Worm (Caenorhabditis elegans): ENCODE measurements around the gene pph-1.

Gene pph-1

DNA sequence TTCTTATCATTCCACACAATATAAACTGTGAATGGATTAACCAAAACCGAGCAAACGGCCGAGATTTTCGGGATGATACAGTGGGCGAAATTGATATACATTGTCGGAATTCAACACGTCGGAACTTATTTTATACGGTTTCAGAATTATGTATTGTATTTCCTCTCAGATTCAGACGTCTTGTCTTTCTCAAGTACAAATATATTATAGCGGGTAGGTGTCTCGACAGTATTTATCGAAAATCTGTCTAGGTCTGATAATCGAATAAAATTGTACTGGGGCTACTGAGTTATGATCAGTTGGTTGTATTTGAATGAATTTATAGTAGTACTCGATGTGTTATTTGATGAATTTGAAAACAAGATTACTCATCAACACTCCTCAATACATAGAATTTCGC, 41.3 kb downstream of the pph-1 start, which contains the start of gene srj-22:
TSS of gene srj-22 (minus strand) at position 101 of the 400 bp plus-strand sequence.
- TF ChIP-seq athp-1 (tag; optimal IDR thresholded peaks at IDR 0.05) (no peak), F57A8.1 (GFP tag; optimal IDR thresholded peaks at IDR 0.05) (no peak), lir-1 (GFP tag; conservative IDR thresholded peaks at IDR 0.05) (no peak), lin-54 (GFP tag; optimal IDR thresholded peaks at IDR 0.05) (no peak), dpff-1 (tag; optimal IDR thresholded peaks at IDR 0.05) (no peak), ztf-22 (GFP tag; optimal IDR thresholded peaks at IDR 0.05) (no peak), hlh-26 (GFP tag; conservative IDR thresholded peaks at IDR 0.05) (no peak), ztf-3 (GFP tag; optimal IDR thresholded peaks at IDR 0.05) (no peak), unc-130 (GFP tag; optimal IDR thresholded peaks at IDR 0.05) (no peak), tbx-9 (tag; optimal IDR thresholded peaks at IDR 0.05; ENCODE audit: borderline replicate concordance) (no peak), ceh-58 (GFP tag; IDR thresholded peaks at IDR 0.05) (no peak), Y53G8AR.9 (GFP tag; conservative IDR thresholded peaks at IDR 0.05) (no peak), Y56A3A.18 (GFP tag; IDR thresholded peaks at IDR 0.05) (no peak), rpc-1 (optimal IDR thresholded peaks at IDR 0.05) (no peak), rpc-1 (tag; optimal IDR thresholded peaks at IDR 0.05) (no peak), ets-4 (GFP tag; optimal IDR thresholded peaks at IDR 0.05) (no peak), F37B4.10 (GFP tag; IDR thresholded peaks at IDR 0.05) (no peak), B0019.2 (GFP tag; conservative IDR thresholded peaks at IDR 0.05) (no peak), tbp1 (GFP tag; optimal IDR thresholded peaks at IDR 0.05) (no peak), gei-17 (GFP tag; optimal IDR thresholded peaks at IDR 0.05) (no peak)

DNA sequence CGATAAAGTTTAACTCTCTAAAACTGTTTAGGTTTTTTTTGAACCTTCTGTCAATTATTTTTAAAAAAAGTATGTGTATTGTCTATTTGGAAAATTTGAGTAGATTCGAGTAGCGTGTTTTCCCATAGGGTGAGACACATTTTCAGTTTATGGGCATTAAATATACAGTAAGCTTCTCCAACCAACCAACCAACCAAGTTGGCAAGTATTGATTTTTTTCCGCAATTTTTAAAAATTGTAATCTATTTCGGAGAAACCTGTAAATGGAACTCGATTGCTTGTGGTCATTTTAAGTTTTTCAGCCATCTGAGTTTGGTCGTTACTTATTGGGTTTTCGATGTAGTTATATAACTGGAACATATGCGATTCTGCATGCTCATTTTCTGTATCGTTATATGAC, 42.7 kb downstream of the pph-1 start, which contains the start of gene srj-21:
TSS of gene srj-21 (plus strand) at position 301 of the 400 bp plus-strand sequence.
- TF ChIP-seq F23B12.7 (tag; optimal IDR thresholded peaks at IDR 0.05; ENCODE audit: insufficient read depth) (no peak), ceh-27 (GFP tag; optimal IDR thresholded peaks at IDR 0.05) (no peak), lir-1 (GFP tag; conservative IDR thresholded peaks at IDR 0.05) (no peak), tlf-1 (GFP tag; optimal IDR thresholded peaks at IDR 0.05) (no peak), madf-6 (GFP tag; IDR thresholded peaks at IDR 0.05) (no peak), F39B2.1 (GFP tag; IDR thresholded peaks at IDR 0.05) (no peak), ceh-40 (GFP tag; IDR thresholded peaks at IDR 0.05) (no peak), attf-6 (GFP tag; IDR thresholded peaks at IDR 0.05) (no peak), lsl-1 (GFP tag; optimal IDR thresholded peaks at IDR 0.05) (no peak), F52B5.7 (tag; optimal IDR thresholded peaks at IDR 0.05) (no peak), lin-26 (GFP tag; IDR thresholded peaks at IDR 0.05) (no peak), K12H6.12 (tag; optimal IDR thresholded peaks at IDR 0.05) (no peak), Y95B8A.8 (GFP tag; IDR thresholded peaks at IDR 0.05) (no peak), hsf-1 (GFP tag; IDR thresholded peaks at IDR 0.05) (no peak), T26A5.8 (tag; optimal IDR thresholded peaks at IDR 0.05) (no peak), akir-1 (GFP tag; optimal IDR thresholded peaks at IDR 0.05) (no peak), nhr-27 (tag; optimal IDR thresholded peaks at IDR 0.05) (no peak)

DNA sequence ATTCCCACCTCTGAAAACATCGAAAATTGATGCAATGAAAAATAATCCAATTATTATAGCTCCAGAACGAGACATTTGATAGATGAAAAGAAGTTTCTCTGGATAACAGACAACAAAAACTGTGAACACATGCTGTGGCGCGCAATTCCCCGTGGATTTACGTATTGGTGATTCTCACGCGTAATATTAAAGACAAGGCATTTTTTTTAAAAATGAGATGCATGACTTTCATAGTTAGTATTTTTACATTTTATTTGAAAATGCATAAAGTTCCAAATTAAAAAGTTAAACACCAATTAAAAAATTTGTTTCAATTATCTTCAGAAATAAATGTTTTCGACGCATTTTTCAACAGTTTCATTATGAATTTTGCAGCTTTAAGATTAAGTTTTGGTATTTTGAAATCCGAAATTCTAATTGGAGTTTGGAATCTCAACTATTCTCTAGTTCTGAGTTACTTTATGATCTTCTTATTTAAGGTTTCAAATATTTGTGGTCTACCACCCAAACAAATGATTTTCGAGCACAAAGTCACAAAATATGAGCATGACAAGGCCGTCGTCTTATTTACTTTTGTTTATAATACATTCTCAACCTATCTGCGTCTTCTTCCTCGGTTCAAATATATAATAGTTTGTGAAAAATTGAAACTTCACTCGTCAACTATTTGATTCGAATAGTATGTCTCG, 45.1 kb downstream of the pph-1 start, which contains the start of the genes selt-1.2 and F28H7.2:
TSS of gene selt-1.2 (minus strand) at position 101 of the 689 bp plus-strand sequence.
TSS of gene F28H7.2 (plus strand) at position 639 of the 689 bp plus-strand sequence.
- no peak for TF ChIP-seq ztf-6 (GFP tag; IDR thresholded peaks at IDR 0.05)
- no peak for TF ChIP-seq let-607 (tag; optimal IDR thresholded peaks at IDR 0.05)
- no peak for TF ChIP-seq tbp1 (GFP tag; optimal IDR thresholded peaks at IDR 0.05)
- no peak for TF ChIP-seq madf-8 (GFP tag; conservative IDR thresholded peaks at IDR 0.05)
- TF ChIP-seq snpc-3.4 (tag; optimal IDR thresholded peaks at IDR 0.05): no peak
- TF ChIP-seq pha-4 (tag; optimal IDR thresholded peaks at IDR 0.05): no peak
- TF ChIP-seq F22D6.2 (tag; optimal IDR thresholded peaks at IDR 0.05): no peak
- no peak for TF ChIP-seq snpc-4 (GFP tag; optimal IDR thresholded peaks at IDR 0.05)
- TF ChIP-seq snpc-4 (tag; optimal IDR thresholded peaks at IDR 0.05): no peak
- no peak for TF ChIP-seq lsl-1 (GFP tag; optimal IDR thresholded peaks at IDR 0.05)
- TF ChIP-seq ceh-100 (GFP tag; IDR thresholded peaks at IDR 0.05): no peak
- TF ChIP-seq nhr-120 (GFP tag; IDR thresholded peaks at IDR 0.05): no peak
